Worm (Caenorhabditis elegans): Measurements from ENCODE around the gene abu-2.

DNA sequence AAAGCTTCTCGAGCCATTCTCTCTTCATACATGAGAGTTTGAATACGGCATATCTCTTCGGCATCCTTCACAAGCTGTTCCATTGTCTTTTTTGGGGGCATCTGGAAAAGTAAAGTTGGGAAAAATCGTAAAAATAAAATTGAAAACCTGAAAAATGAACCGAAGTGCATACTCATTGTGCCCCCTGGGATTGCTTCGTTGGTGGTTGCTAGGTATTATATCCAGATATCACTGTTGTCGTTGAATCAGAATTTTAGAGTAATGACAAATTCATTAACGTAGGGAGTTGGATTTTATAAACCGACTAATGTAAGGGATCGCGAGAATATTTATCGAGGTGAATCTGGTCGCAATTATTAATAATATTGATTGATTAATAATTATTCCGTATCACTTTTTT lies 28.9 kb downstream of the abu-2 start, which contains the start of gene F56C3.10:
- TF ChIP-seq unc-62 (GFP tag; optimal IDR thresholded peaks at IDR 0.05) (no peak), fkh-10 (GFP tag; optimal IDR thresholded peaks at IDR 0.05) (no peak), nhr-12 (tag; optimal IDR thresholded peaks at IDR 0.05) (no peak), aly-2 (tag; optimal IDR thresholded peaks at IDR 0.05) (no peak), ama-1 (optimal IDR thresholded peaks at IDR 0.05) (no peak), mdl-1 (tag; optimal IDR thresholded peaks at IDR 0.05) (no peak), lsy-12 (tag; optimal IDR thresholded peaks at IDR 0.05) (no peak), nhr-77 (tag; optimal IDR thresholded peaks at IDR 0.05) (no peak), daf-12 (tag; optimal IDR thresholded peaks at IDR 0.05) (no peak), elt-1 (tag; optimal IDR thresholded peaks at IDR 0.05) (no peak), ceh-82 (tag; optimal IDR thresholded peaks at IDR 0.05) (no peak)
